Fruit fly (Drosophila melanogaster): ENCODE measurements around the gene smog.

Gene smog

DNA sequence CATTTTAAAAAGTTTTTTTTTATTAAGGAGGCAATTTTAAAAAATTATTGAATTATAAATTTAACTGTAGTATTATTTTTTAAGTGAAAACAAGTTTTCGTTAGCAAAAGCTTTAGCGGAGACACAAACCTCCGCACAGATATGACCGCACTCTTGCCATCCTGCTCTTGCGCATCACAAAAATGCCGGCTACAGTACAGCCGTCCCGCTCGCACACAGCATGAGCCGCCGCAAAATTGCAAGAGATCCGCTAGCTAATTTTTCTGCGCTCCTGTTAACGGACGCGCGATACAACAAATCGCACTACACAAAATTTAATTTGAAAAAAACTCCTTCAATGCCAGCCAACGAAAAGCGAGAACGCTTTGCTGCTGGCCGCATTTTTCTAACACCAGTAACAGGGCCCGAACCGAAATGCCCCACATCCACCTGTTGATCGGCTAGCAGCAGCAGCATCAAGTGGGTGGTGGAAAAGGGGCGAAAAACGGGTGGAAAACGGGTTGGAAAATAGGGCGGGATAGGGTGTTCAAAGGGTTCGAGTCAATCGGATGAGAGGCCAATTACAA, 42.5 kb upstream of the smog start (continued):
- peak; percentile 89 for TF ChIP-seq HmgZ (tag; optimal IDR thresholded peaks at IDR 0.05)
- TF ChIP-seq Ravus (GFP tag; IDR thresholded peaks at IDR 0.05): no peak
- no peak for TF ChIP-seq BtbVII (GFP tag; optimal IDR thresholded peaks at IDR 0.05)
- peak; percentile 1 for TF ChIP-seq CG12942 (GFP tag; optimal IDR thresholded peaks at IDR 0.05)
- no peak for TF ChIP-seq CG3163 (GFP tag; optimal IDR thresholded peaks at IDR 0.05)
- TF ChIP-seq al (GFP tag; IDR thresholded peaks at IDR 0.05): 0 out of 2 replicates have a peak, but pooled peaks have one; percentile 10
- TF ChIP-seq CG7357 (GFP tag; IDR thresholded peaks at IDR 0.05): no peak
- TF ChIP-seq vnd (GFP tag; IDR thresholded peaks at IDR 0.05; ENCODE audit: partially characterized antibody): no peak
- TF ChIP-seq CG33557 (GFP tag; optimal IDR thresholded peaks at IDR 0.05): peak; percentile 14
- TF ChIP-seq CG10462 (GFP tag; optimal IDR thresholded peaks at IDR 0.05): no peak
- peak; percentile 95 for TF ChIP-seq sqz (GFP tag; optimal IDR thresholded peaks at IDR 0.05)
- TF ChIP-seq B-H2 (GFP tag; optimal IDR thresholded peaks at IDR 0.05): peak; percentile 71
- no peak for TF ChIP-seq pho (GFP tag; optimal IDR thresholded peaks at IDR 0.05)
- TF ChIP-seq mirr (GFP tag; optimal IDR thresholded peaks at IDR 0.05): peak; percentile 60
- TF ChIP-seq lola (GFP tag; optimal IDR thresholded peaks at IDR 0.05): no peak
- no peak for TF ChIP-seq wdn (GFP tag; IDR thresholded peaks at IDR 0.05)
- peak; percentile 24 for TF ChIP-seq gsb-n (tag; optimal IDR thresholded peaks at IDR 0.05)
- TF ChIP-seq CG32772 (GFP tag; IDR thresholded peaks at IDR 0.05): peak; percentile 71
- TF ChIP-seq shn (GFP tag; optimal IDR thresholded peaks at IDR 0.05): peak; percentile 13
- TF ChIP-seq zfh2 (GFP tag; optimal IDR thresholded peaks at IDR 0.05): peak; percentile 12
- no peak for TF ChIP-seq odd (GFP tag; optimal IDR thresholded peaks at IDR 0.05)
- no peak for TF ChIP-seq CG7786 (GFP tag; optimal IDR thresholded peaks at IDR 0.05)
- peak; percentile 65 for TF ChIP-seq Jarid2 (GFP tag; optimal IDR thresholded peaks at IDR 0.05)
- no peak for TF ChIP-seq Lim3 (GFP tag; IDR thresholded peaks at IDR 0.05)
- TF ChIP-seq CG12155 (GFP tag; optimal IDR thresholded peaks at IDR 0.05): peak; percentile 35
- TF ChIP-seq wor (GFP tag; IDR thresholded peaks at IDR 0.05): no peak
- TF ChIP-seq HmgD (GFP tag; optimal IDR thresholded peaks at IDR 0.05): peak; percentile 17
- TF ChIP-seq CG10979 (tag; optimal IDR thresholded peaks at IDR 0.05): peak; percentile 26
- TF ChIP-seq CG34422 (GFP tag; IDR thresholded peaks at IDR 0.05): peak; percentile 98
- TF ChIP-seq CG2875 (GFP tag; optimal IDR thresholded peaks at IDR 0.05): no peak
- peak; percentile 17; the same call in 1 of the 2 replicates for TF ChIP-seq MBD-R2 (GFP tag; IDR thresholded peaks at IDR 0.05)
- TF ChIP-seq pita (GFP tag; optimal IDR thresholded peaks at IDR 0.05): peak; percentile 61
- no peak for TF ChIP-seq CG3407 (GFP tag; optimal IDR thresholded peaks at IDR 0.05)
- no peak; the same call in 1 of the 2 replicates for TF ChIP-seq Drgx (GFP tag; IDR thresholded peaks at IDR 0.05)
- no peak for TF ChIP-seq CG9797 (GFP tag; optimal IDR thresholded peaks at IDR 0.05)
- TF ChIP-seq fd3F (GFP tag; optimal IDR thresholded peaks at IDR 0.05): peak; percentile 14
- TF ChIP-seq Opbp (GFP tag; IDR thresholded peaks at IDR 0.05; ENCODE audit: partially characterized antibody): peak; percentile 68
- peak; percentile 52 for TF ChIP-seq CG2712 (tag; optimal IDR thresholded peaks at IDR 0.05)
- 0 out of 2 replicates have a peak, but pooled peaks have one; percentile 38 for TF ChIP-seq CG4360 (GFP tag; IDR thresholded peaks at IDR 0.05)
- no peak for TF ChIP-seq chif (GFP tag; optimal IDR thresholded peaks at IDR 0.05)
- peak; percentile 33 for TF ChIP-seq CG3847 (GFP tag; IDR thresholded peaks at IDR 0.05)
- peak; percentile 76 for TF ChIP-seq abd-A (tag; optimal IDR thresholded peaks at IDR 0.05)
- TF ChIP-seq Mrtf (GFP tag; IDR thresholded peaks at IDR 0.05): no peak
- peak; percentile 24 for TF ChIP-seq Bdp1 (GFP tag; optimal IDR thresholded peaks at IDR 0.05)
- TF ChIP-seq Usf (GFP tag; optimal IDR thresholded peaks at IDR 0.05): no peak
- TF ChIP-seq CG2199 (GFP tag; IDR thresholded peaks at IDR 0.05): peak; percentile 83; the same call in 2 of the 3 replicates
- TF ChIP-seq Hr39 (optimal IDR thresholded peaks at IDR 0.05): no peak
- TF ChIP-seq Fer3 (tag; optimal IDR thresholded peaks at IDR 0.05): peak; percentile 35
- TF ChIP-seq CG2120 (GFP tag; optimal IDR thresholded peaks at IDR 0.05): peak; percentile 58
- peak; percentile 99 for TF ChIP-seq scrt (GFP tag; optimal IDR thresholded peaks at IDR 0.05)
- no peak for TF ChIP-seq CG6854 (GFP tag; optimal IDR thresholded peaks at IDR 0.05)
